Worm (Caenorhabditis elegans) whole organism, young adult: ENCODE measurements around the gene nol-56.

Source experiments
- C17E4.6 ChIP-seq: fragments of 200-800 bp; sonication (Bioruptor generic); IDR thresholded peaks from 2 replicates; pipeline ENCODE4 v1.3.6; 2022; ENCODE audit warnings: missing genetic modification reagents, missing genetic modification characterization, missing compliant biosample characterization
- F33H1.4 ChIP-seq: fragments of 200-800 bp; sonication (Bioruptor generic); IDR thresholded peaks from 2 replicates; pipeline ENCODE4 v1.3.6; 2022; ENCODE audit warnings: missing genetic modification reagents, missing genetic modification characterization, missing compliant biosample characterization
- F37B4.10 ChIP-seq: fragments of 200-800 bp; sonication (Bioruptor generic); IDR thresholded peaks from 2 replicates; pipeline ENCODE4 v1.3.6; 2022; ENCODE audit warnings: missing genetic modification characterization, missing compliant biosample characterization
- F39B2.1 ChIP-seq: fragments of 200-800 bp; sonication (Bioruptor generic); IDR thresholded peaks from 2 replicates; pipeline ENCODE4 v1.3.6; 2022; ENCODE audit warnings: missing genetic modification reagents, missing genetic modification characterization, missing compliant biosample characterization
- F52B5.7 ChIP-seq: sonication (generic microtip); optimal IDR thresholded peaks from 2 replicates; lab custom pipeline; 2016; ENCODE audit warnings: mild to moderate bottlenecking, missing genetic modification characterization, missing compliant biosample characterization
- F57C9.4 ChIP-seq: sonication (generic microtip); optimal IDR thresholded peaks from 2 replicates; lab custom pipeline; 2017; ENCODE audit warnings: mild to moderate bottlenecking, missing genetic modification characterization, missing compliant biosample characterization
- K11D2.4 ChIP-seq: fragments of 200-800 bp; sonication (Bioruptor generic); IDR thresholded peaks from 2 replicates; pipeline ENCODE4 v1.3.6; 2022; ENCODE audit warnings: missing genetic modification reagents, missing genetic modification characterization, missing compliant biosample characterization
- K12H6.12 ChIP-seq: fragments of 200-800 bp; sonication (Bioruptor generic); optimal IDR thresholded peaks from 2 replicates; lab custom pipeline; 2018; ENCODE audit warnings: mild to moderate bottlenecking, missing genetic modification characterization, missing compliant biosample characterization
- T26A5.8 ChIP-seq: sonication (generic microtip); optimal IDR thresholded peaks from 2 replicates; lab custom pipeline; 2016; ENCODE audit warnings: missing genetic modification characterization, missing compliant biosample characterization
- Y67H2A.10 ChIP-seq: fragments of 200-800 bp; sonication (Bioruptor generic); conservative IDR thresholded peaks from 2 replicates; pipeline ENCODE4 v1.3.6; 2022; ENCODE audit warnings: missing genetic modification reagents, missing genetic modification characterization, missing compliant biosample characterization
- ZK185.1 ChIP-seq: sonication (generic microtip); optimal IDR thresholded peaks from 2 replicates; lab custom pipeline; 2016; ENCODE audit warnings: mild to moderate bottlenecking, missing genetic modification characterization, missing compliant biosample characterization; ENCODE audit not compliant: poor library complexity, severe bottlenecking
- akir-1 ChIP-seq: fragments of 200-800 bp; sonication (Bioruptor generic); optimal IDR thresholded peaks from 2 replicates; lab custom pipeline; 2018; ENCODE audit warnings: mild to moderate bottlenecking, missing genetic modification characterization, moderate library complexity, missing compliant biosample characterization
- athp-1 ChIP-seq: sonication (generic microtip); optimal IDR thresholded peaks from 2 replicates; lab custom pipeline; 2017; ENCODE audit warnings: mild to moderate bottlenecking, missing genetic modification characterization, missing compliant biosample characterization
- ceh-27 ChIP-seq: fragments of 200-800 bp; sonication (Bioruptor generic); optimal IDR thresholded peaks from 2 replicates; lab custom pipeline; 2018; ENCODE audit warnings: mild to moderate bottlenecking, missing genetic modification characterization, moderate library complexity, missing compliant biosample characterization
- ceh-40 ChIP-seq: fragments of 200-800 bp; sonication (Bioruptor generic); IDR thresholded peaks from 2 replicates; pipeline ENCODE4 v1.3.6; 2022; ENCODE audit warnings: missing genetic modification characterization, missing compliant biosample characterization
- ceh-58 ChIP-seq: fragments of 200-800 bp; sonication (Bioruptor generic); IDR thresholded peaks from 2 replicates; pipeline ENCODE4 v1.3.6; 2022; ENCODE audit warnings: missing genetic modification characterization, missing compliant biosample characterization
- ceh-79 ChIP-seq: sonication (generic microtip); optimal IDR thresholded peaks from 2 replicates; lab custom pipeline; 2017; ENCODE audit warnings: mild to moderate bottlenecking, missing genetic modification characterization, missing compliant biosample characterization
- ceh-91 ChIP-seq: fragments of 200-800 bp; sonication (Bioruptor generic); IDR thresholded peaks from 2 replicates; pipeline ENCODE4 v1.3.6; 2022; ENCODE audit warnings: missing genetic modification reagents, missing genetic modification characterization, missing compliant biosample characterization
- dox-1 ChIP-seq: fragments of 200-800 bp; sonication (Bioruptor generic); IDR thresholded peaks from 2 replicates; pipeline ENCODE4 v1.3.6; 2022; ENCODE audit warnings: missing genetic modification reagents, missing genetic modification characterization, missing compliant biosample characterization
- dpl-1 ChIP-seq: fragments of 150-350 bp; optimal IDR thresholded peaks from 2 replicates; lab custom pipeline; 2014; ENCODE audit warnings: missing biosample characterization, missing genetic modification reagents, missing genetic modification characterization
- fkh-3 ChIP-seq: sonication (generic microtip); optimal IDR thresholded peaks from 2 replicates; lab custom pipeline; 2016; ENCODE audit warnings: mild to moderate bottlenecking, missing genetic modification characterization, missing compliant biosample characterization
- hlh-12 ChIP-seq: sonication (generic microtip); optimal IDR thresholded peaks from 2 replicates; lab custom pipeline; 2016; ENCODE audit warnings: missing genetic modification characterization, missing compliant biosample characterization
- hrde-1 ChIP-seq: sonication (generic microtip); optimal IDR thresholded peaks from 2 replicates; lab custom pipeline; 2016; ENCODE audit warnings: missing genetic modification characterization, mild to moderate bottlenecking, missing compliant biosample characterization, moderate library complexity, missing genotype, missing genetic modification reagents, borderline replicate concordance
- lag-1 ChIP-seq: fragments of 200-800 bp; sonication (Bioruptor generic); IDR thresholded peaks from 2 replicates; pipeline ENCODE4 v1.3.6; 2022; ENCODE audit warnings: missing genetic modification reagents, missing genetic modification characterization, missing compliant biosample characterization
- let-607 ChIP-seq, 2 experiments: fragments of 200-800 bp in 1 of 2; sonication (Bioruptor generic) in 1 of 2; sonication (generic microtip) in 1 of 2; optimal IDR thresholded peaks; 2 replicates each; lab custom pipeline; 2016 to 2018; ENCODE audit warnings: mild to moderate bottlenecking in 2 of 2, missing compliant biosample characterization in 2 of 2, missing genetic modification characterization in 2 of 2, moderate library complexity in 2 of 2, missing genotype in 1 of 2
- lin-35 ChIP-seq, 3 experiments: fragments of 150-350 bp in 2 of 3; sonication (generic microtip) in 1 of 3; optimal IDR thresholded peaks; 2 replicates each; lab custom pipeline; 2014 to 2018; ENCODE audit warnings: missing biosample characterization in 3 of 3, missing genetic modification characterization in 3 of 3, missing genetic modification reagents in 3 of 3
- lin-40 ChIP-seq: sonication (generic microtip); optimal IDR thresholded peaks from 2 replicates; lab custom pipeline; 2016; ENCODE audit warnings: missing genetic modification characterization, mild to moderate bottlenecking, missing compliant biosample characterization, missing genotype, missing genetic modification reagents
- lsl-1 ChIP-seq: fragments of 200-800 bp; sonication (Bioruptor generic); optimal IDR thresholded peaks from 2 replicates; lab custom pipeline; 2018; ENCODE audit warnings: mild to moderate bottlenecking, missing genetic modification characterization, moderate library complexity, missing compliant biosample characterization
- madf-10 ChIP-seq: sonication (generic microtip); optimal IDR thresholded peaks from 2 replicates; lab custom pipeline; 2016; ENCODE audit warnings: mild to moderate bottlenecking, missing genetic modification characterization, missing compliant biosample characterization
- madf-8 ChIP-seq: fragments of 200-800 bp; sonication (Bioruptor generic); conservative IDR thresholded peaks from 2 replicates; pipeline ENCODE4 v1.3.6; 2022; ENCODE audit warnings: missing genetic modification reagents, missing genetic modification characterization, missing compliant biosample characterization
- mcd-1 ChIP-seq: fragments of 200-800 bp; sonication (Bioruptor generic); IDR thresholded peaks from 2 replicates; pipeline ENCODE4 v1.3.6; 2022; ENCODE audit warnings: missing genetic modification reagents, missing genetic modification characterization, missing compliant biosample characterization
- mel-28 ChIP-seq: sonication (generic microtip); optimal IDR thresholded peaks from 2 replicates; lab custom pipeline; 2016; ENCODE audit warnings: borderline replicate concordance, mild to moderate bottlenecking, missing genetic modification characterization, missing compliant biosample characterization
- nfya-2 ChIP-seq: fragments of 200-800 bp; sonication (Bioruptor generic); IDR thresholded peaks from 2 replicates; pipeline ENCODE4 v1.3.6; 2022; ENCODE audit warnings: missing genetic modification reagents, missing genetic modification characterization, missing compliant biosample characterization
- nfyb-1 ChIP-seq: fragments of 200-800 bp; sonication (Bioruptor generic); IDR thresholded peaks from 2 replicates; pipeline ENCODE4 v1.3.6; 2022; ENCODE audit warnings: missing genetic modification reagents, missing genetic modification characterization, missing compliant biosample characterization
- nhr-179 ChIP-seq: sonication (generic microtip); optimal IDR thresholded peaks from 2 replicates; lab custom pipeline; 2016; ENCODE audit warnings: mild to moderate bottlenecking, missing genetic modification characterization, missing compliant biosample characterization
- nhr-80 ChIP-seq: sonication (generic microtip); optimal IDR thresholded peaks from 2 replicates; lab custom pipeline; 2016; ENCODE audit warnings: missing genetic modification characterization, missing compliant biosample characterization
- pbrm-1 ChIP-seq: fragments of 200-800 bp; sonication (Bioruptor generic); IDR thresholded peaks from 2 replicates; pipeline ENCODE4 v1.3.6; 2022; ENCODE audit warnings: missing genetic modification reagents, missing genetic modification characterization, missing compliant biosample characterization
- pha-4 ChIP-seq: fragments of 150-350 bp; sonication (generic microtip); optimal IDR thresholded peaks from 2 replicates; lab custom pipeline; 2014; ENCODE audit warnings: missing biosample characterization, missing genetic modification reagents, missing genetic modification characterization
- rec-8 ChIP-seq, 2 experiments: sonication (generic microtip); optimal IDR thresholded peaks; 2 replicates each; lab custom pipeline; 2016; ENCODE audit warnings: mild to moderate bottlenecking in 2 of 2, missing genetic modification characterization in 2 of 2, missing genetic modification reagents in 2 of 2, missing genotype in 2 of 2, missing biosample characterization in 1 of 2, missing compliant biosample characterization in 1 of 2, moderate library complexity in 1 of 2
- tbp1 ChIP-seq: fragments of 200-800 bp; sonication (Bioruptor generic); optimal IDR thresholded peaks from 2 replicates; lab custom pipeline; 2018; ENCODE audit warnings: mild to moderate bottlenecking, missing genetic modification characterization, missing compliant biosample characterization
- ztf-18 ChIP-seq: sonication (generic microtip); optimal IDR thresholded peaks from 2 replicates; lab custom pipeline; 2016; ENCODE audit warnings: missing genotype, mild to moderate bottlenecking, missing genetic modification characterization, missing compliant biosample characterization
- ztf-22 ChIP-seq: fragments of 200-800 bp; sonication (Bioruptor generic); optimal IDR thresholded peaks from 2 replicates; lab custom pipeline; 2018; ENCODE audit warnings: mild to moderate bottlenecking, missing genetic modification characterization, moderate library complexity, missing compliant biosample characterization
- ztf-25 ChIP-seq: fragments of 200-800 bp; sonication (Bioruptor generic); IDR thresholded peaks from 2 replicates; pipeline ENCODE4 v1.3.6; 2022; ENCODE audit warnings: missing genetic modification reagents, missing genetic modification characterization, missing compliant biosample characterization
- ztf-3 ChIP-seq: fragments of 200-800 bp; sonication (Bioruptor generic); optimal IDR thresholded peaks from 2 replicates; lab custom pipeline; 2018; ENCODE audit warnings: mild to moderate bottlenecking, missing genetic modification characterization, missing compliant biosample characterization

The nol-56 gene

DNA sequence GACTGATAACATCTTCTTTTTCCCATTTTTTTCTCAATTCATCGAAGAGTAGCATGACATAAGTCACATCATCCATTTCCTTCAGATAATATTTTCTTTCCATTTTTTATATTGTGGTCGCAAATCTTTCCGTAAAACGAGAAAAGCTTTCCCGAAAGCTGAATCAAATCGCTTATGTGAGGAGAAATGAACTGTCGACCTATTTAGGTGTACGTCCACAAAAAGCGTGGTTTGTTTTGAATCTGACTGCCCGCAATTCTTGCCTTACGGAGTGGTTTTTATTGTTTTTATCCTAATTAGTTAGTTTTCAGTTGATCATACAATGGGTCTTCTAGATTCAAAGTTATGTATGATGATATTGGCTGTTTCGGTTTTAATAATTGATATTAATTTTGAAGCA is 5.5 kb upstream of the nol-56 start, which contains the start of gene ttll-15:
Gene ttll-15 (plus strand): TSS at position 301 of the 400 bp plus-strand sequence.
- TF ChIP-seq F37B4.10 (no peak), C17E4.6 (no peak)

DNA sequence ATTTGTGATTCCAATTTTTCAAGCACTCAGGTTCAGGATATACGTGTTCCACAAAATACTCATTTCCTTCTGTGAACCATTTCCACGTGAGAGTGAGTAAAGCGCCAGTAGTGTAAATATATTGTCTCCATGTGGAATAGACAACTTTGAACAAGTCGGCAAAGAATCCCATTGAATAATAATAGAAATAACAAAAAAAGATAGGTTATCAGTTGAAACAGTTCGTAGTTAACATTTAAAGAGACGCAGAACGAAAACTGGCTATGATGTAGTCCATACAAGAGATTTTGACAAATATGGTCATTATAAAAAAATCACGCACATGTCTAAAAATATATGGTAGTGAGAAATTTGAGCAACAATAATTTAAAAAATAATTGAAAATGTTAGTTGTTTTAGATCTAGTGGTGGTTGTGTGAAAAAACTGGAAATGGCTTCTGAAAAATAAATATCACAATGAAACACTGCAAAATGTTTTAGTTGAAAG is 4.7 kb upstream of the nol-56 start, which contains the start of gene ceeh-2:
Gene ceeh-2 (minus strand): TSS at position 437 of the 487 bp plus-strand sequence.
- no peak for TF ChIP-seq fkh-3 (tag; lab: Kevin White, UChicago)
- TF ChIP-seq nhr-80 (tag; lab: Kevin White, UChicago), result peak; percentile 14

- TF ChIP-seq dox-1, result 0 out of 2 replicates have a peak, but pooled peaks have one; percentile 46
- TF ChIP-seq K12H6.12 (tag; lab: Kevin White, UChicago), result peak; percentile 35
- peak; percentile 35; the same call in 1 of the 2 replicates for TF ChIP-seq pbrm-1 (GFP tag; lab: Robert Waterston, UW)
- no peak for TF ChIP-seq lag-1
- no peak for TF ChIP-seq ztf-22 (GFP tag; lab: Kevin White, UChicago)
- peak in 1 of 2 experiments; percentile 69 for TF ChIP-seq let-607 (tag; optimal IDR thresholded peaks at IDR 0.05; lab: Kevin White, UChicago)
- TF ChIP-seq ceh-40, result no peak
- no peak; the same call in 1 of the 2 replicates for TF ChIP-seq madf-8
- peak; percentile 15 for TF ChIP-seq ztf-18 (tag; lab: Kevin White, UChicago)
- peak; percentile 73 for TF ChIP-seq lin-40 (tag; lab: Kevin White, UChicago)
- peak; percentile 69 for TF ChIP-seq mcd-1 (GFP tag; lab: Robert Waterston, UW)
- no peak for TF ChIP-seq hlh-12 (tag; lab: Kevin White, UChicago)
- TF ChIP-seq ceh-27, result peak; percentile 89
- no peak for TF ChIP-seq nfyb-1 (GFP tag; lab: Robert Waterston, UW)
- 0 out of 2 replicates have a peak, but pooled peaks have one; percentile 11 for TF ChIP-seq ceh-91 (GFP tag; lab: Robert Waterston, UW)
- TF ChIP-seq mel-28 (tag; lab: Kevin White, UChicago), result no peak
- peak in 1 of 2 experiments; percentile 37 for TF ChIP-seq rec-8 (tag; optimal IDR thresholded peaks at IDR 0.05; lab: Kevin White, UChicago)
- TF ChIP-seq madf-10 (tag; lab: Kevin White, UChicago), result peak; percentile 47
- no peak for TF ChIP-seq ceh-79 (tag; lab: Kevin White, UChicago)
- TF ChIP-seq nfya-2 (GFP tag; lab: Robert Waterston, UW), result no peak
- TF ChIP-seq ztf-3, result no peak
- peak; percentile 92 for TF ChIP-seq ZK185.1
- peak; percentile 66 for TF ChIP-seq dpl-1 (GFP tag; lab: Kevin White, UChicago)
- TF ChIP-seq nhr-179 (tag; lab: Kevin White, UChicago), result no peak
- no peak for TF ChIP-seq F57C9.4 (tag; lab: Kevin White, UChicago)
- TF ChIP-seq K11D2.4, result 0 out of 2 replicates have a peak, but pooled peaks have one; percentile 39
- TF ChIP-seq athp-1 (tag; lab: Kevin White, UChicago), result peak; percentile 19
- TF ChIP-seq tbp1 (GFP tag; lab: Kevin White, UChicago), result peak; percentile 26
- no peak for TF ChIP-seq F39B2.1 (GFP tag; lab: Robert Waterston, UW)
- peak; percentile 65 for TF ChIP-seq F33H1.4
- no peak for TF ChIP-seq ztf-25 (GFP tag; lab: Robert Waterston, UW)
- TF ChIP-seq F52B5.7 (tag; lab: Kevin White, UChicago), result no peak
- TF ChIP-seq Y67H2A.10 (GFP tag; lab: Robert Waterston, UW), result no peak
- TF ChIP-seq pha-4 (tag; lab: Kevin White, UChicago), result peak; percentile 47
- no peak for TF ChIP-seq ceh-58 (GFP tag; lab: Robert Waterston, UW)
- TF ChIP-seq hrde-1 (tag; lab: Kevin White, UChicago), result no peak
- peak; percentile 25 for TF ChIP-seq lsl-1 (GFP tag; lab: Kevin White, UChicago)
- peak in 1 of 3 experiments; percentile 83 for TF ChIP-seq lin-35 (GFP tag; optimal IDR thresholded peaks at IDR 0.05; lab: Kevin White, UChicago)
- TF ChIP-seq T26A5.8 (tag; lab: Kevin White, UChicago), result no peak
- no peak for TF ChIP-seq akir-1 (GFP tag; lab: Kevin White, UChicago)
These were observed 3.1 kb upstream of the nol-56 start, which contains the start of gene sluh-7 for ce11 chrV:10355773-10356335. Gene sluh-7 (minus strand): TSS chrV:10355823.
